Fruit fly (Drosophila melanogaster) whole organism, embryonic: ENCODE measurements around the gene UbcE2H.
A peak's percentile ranks its signal among the peaks of the same experiment; 100 is the strongest.

Source experiments
- Antp ChIP-seq: fragments of 200-800 bp; sonication (Bioruptor generic); optimal IDR thresholded peaks from 3 replicates; lab custom pipeline; 2016; ENCODE audit warnings: missing biosample characterization, missing genetic modification characterization
- Awh ChIP-seq: fragments of 200-800 bp; sonication (Bioruptor generic); IDR thresholded peaks from 2 replicates; pipeline ENCODE4, ENCODE4 v1.3.6; 2022; ENCODE audit warnings: missing biosample characterization, missing genetic modification characterization
- CG10209 ChIP-seq: fragments of 200-800 bp; sonication (Bioruptor generic); optimal IDR thresholded peaks from 3 replicates; lab custom pipeline; 2017; ENCODE audit warnings: missing biosample characterization, mild to moderate bottlenecking, missing genetic modification characterization, missing genetic modification reagents
- CG10543 ChIP-seq: fragments of 200-800 bp; sonication (Bioruptor generic); optimal IDR thresholded peaks from 3 replicates; lab custom pipeline; 2017; ENCODE audit warnings: missing biosample characterization, mild to moderate bottlenecking, missing genetic modification characterization, moderate library complexity
- CG10565 ChIP-seq: fragments of 200-800 bp; sonication (Bioruptor generic); optimal IDR thresholded peaks from 3 replicates; lab custom pipeline; 2016; ENCODE audit warnings: missing biosample characterization, mild to moderate bottlenecking, missing genetic modification characterization
- CG11085 ChIP-seq: fragments of 200-800 bp; sonication (Bioruptor generic); IDR thresholded peaks from 2 replicates; pipeline ENCODE4 v1.3.6; 2022; ENCODE audit warnings: missing biosample characterization, missing genetic modification characterization
- CG11093 ChIP-seq: fragments of 200-800 bp; sonication (Bioruptor generic); IDR thresholded peaks from 3 replicates; pipeline ENCODE4 v1.3.6; 2022; ENCODE audit warnings: missing biosample characterization, missing genetic modification characterization
- CG11504 ChIP-seq: fragments of 200-800 bp; sonication (Bioruptor generic); optimal IDR thresholded peaks from 3 replicates; lab custom pipeline; 2019; ENCODE audit warnings: missing biosample characterization, mild to moderate bottlenecking, missing genetic modification characterization, moderate library complexity
- CG11696 ChIP-seq: fragments of 200-800 bp; sonication (Bioruptor generic); IDR thresholded peaks from 2 replicates; pipeline ENCODE4 v1.3.6; 2022; ENCODE audit warnings: missing biosample characterization, missing genetic modification characterization
- CG12391 ChIP-seq: fragments of 200-800 bp; sonication (Bioruptor generic); optimal IDR thresholded peaks from 3 replicates; lab custom pipeline; 2018; ENCODE audit warnings: missing biosample characterization, mild to moderate bottlenecking, missing genetic modification characterization, moderate library complexity
- CG14441 ChIP-seq: fragments of 200-800 bp; sonication (Bioruptor generic); IDR thresholded peaks from 2 replicates; pipeline ENCODE4 v1.3.6; 2022; ENCODE audit warnings: missing biosample characterization, missing genetic modification characterization
- CG17829 ChIP-seq: fragments of 200-800 bp; optimal IDR thresholded peaks from 2 replicates; lab custom pipeline; 2019; ENCODE audit warnings: missing biosample characterization, mild to moderate bottlenecking, missing genetic modification characterization, moderate library complexity
- CG18011 ChIP-seq: fragments of 200-800 bp; sonication (Bioruptor generic); optimal IDR thresholded peaks from 2 replicates; lab custom pipeline; 2017; ENCODE audit warnings: missing biosample characterization, missing genetic modification characterization, mild to moderate bottlenecking, moderate library complexity, missing genotype
- CG2199 ChIP-seq: fragments of 200-800 bp; sonication (Bioruptor generic); IDR thresholded peaks from 3 replicates; pipeline ENCODE4 v1.3.6; 2022; ENCODE audit warnings: missing biosample characterization, missing genetic modification characterization
- CG31388 ChIP-seq: fragments of 200-800 bp; sonication (Bioruptor generic); optimal IDR thresholded peaks from 2 replicates; lab custom pipeline; 2016; ENCODE audit warnings: missing biosample characterization, missing genetic modification characterization
- CG32772 ChIP-seq: fragments of 200-800 bp; sonication (Bioruptor generic); IDR thresholded peaks from 2 replicates; pipeline ENCODE4 v1.3.6; 2022; ENCODE audit warnings: missing biosample characterization, missing genetic modification characterization
- CG33213 ChIP-seq: fragments of 200-800 bp; sonication (Bioruptor generic); optimal IDR thresholded peaks from 3 replicates; lab custom pipeline; 2016; ENCODE audit warnings: missing biosample characterization, missing genetic modification characterization
- CG4328 ChIP-seq: fragments of 200-800 bp; sonication (Bioruptor generic); optimal IDR thresholded peaks from 3 replicates; lab custom pipeline; 2017; ENCODE audit warnings: missing biosample characterization, missing genetic modification reagents, missing genetic modification characterization
- CG6683 ChIP-seq: fragments of 200-800 bp; sonication (Bioruptor generic); optimal IDR thresholded peaks from 2 replicates; lab custom pipeline; 2017; ENCODE audit warnings: missing biosample characterization, mild to moderate bottlenecking, missing genetic modification characterization, missing genetic modification reagents
- CG8765 ChIP-seq: fragments of 200-800 bp; sonication (Bioruptor generic); IDR thresholded peaks from 2 replicates; pipeline ENCODE4 v1.3.6; 2022; ENCODE audit warnings: missing biosample characterization, missing genetic modification characterization
- CrebB ChIP-seq: fragments of 200-800 bp; sonication (Bioruptor generic); optimal IDR thresholded peaks from 3 replicates; lab custom pipeline; 2018; ENCODE audit warnings: missing biosample characterization, mild to moderate bottlenecking, missing genetic modification characterization
- GATAe ChIP-seq: fragments of 200-800 bp; sonication (Bioruptor generic); conservative IDR thresholded peaks from 2 replicates; pipeline ENCODE4 v1.3.6; 2022; ENCODE audit warnings: missing biosample characterization, missing genetic modification characterization
- Hmr ChIP-seq: fragments of 200-800 bp; sonication (Bioruptor generic); optimal IDR thresholded peaks from 3 replicates; lab custom pipeline; 2017; ENCODE audit warnings: mild to moderate bottlenecking, missing biosample characterization, missing genetic modification reagents, missing genetic modification characterization
- Lhr ChIP-seq: fragments of 200-800 bp; sonication (Bioruptor generic); optimal IDR thresholded peaks from 3 replicates; lab custom pipeline; 2017; ENCODE audit warnings: mild to moderate bottlenecking, missing biosample characterization, missing genetic modification reagents, missing genetic modification characterization
- MBD-R2 ChIP-seq: fragments of 200-800 bp; sonication (Bioruptor generic); IDR thresholded peaks from 2 replicates; pipeline ENCODE4 v1.3.6; 2022; ENCODE audit warnings: missing biosample characterization, missing genetic modification characterization
- Mrtf ChIP-seq: fragments of 200-800 bp; sonication (Bioruptor generic); IDR thresholded peaks from 3 replicates; pipeline ENCODE4 v1.3.6; 2022; ENCODE audit warnings: missing biosample characterization, missing genetic modification characterization
- NC2α ChIP-seq: fragments of 200-800 bp; sonication (Bioruptor generic); optimal IDR thresholded peaks from 2 replicates; lab custom pipeline; 2016; ENCODE audit warnings: missing biosample characterization, missing genetic modification characterization
- NC2β ChIP-seq: fragments of 200-800 bp; sonication (Bioruptor generic); optimal IDR thresholded peaks from 2 replicates; lab custom pipeline; 2016; ENCODE audit warnings: missing biosample characterization, missing genetic modification characterization
- Nf-YA ChIP-seq: fragments of 200-800 bp; sonication (Bioruptor generic); IDR thresholded peaks from 2 replicates; pipeline ENCODE4 v1.3.6; 2022; ENCODE audit warnings: missing biosample characterization, missing genetic modification characterization
- Ravus ChIP-seq: fragments of 200-800 bp; sonication (Bioruptor generic); IDR thresholded peaks from 2 replicates; pipeline ENCODE4 v1.3.6; 2022; ENCODE audit warnings: missing biosample characterization, missing genetic modification characterization
- Ssrp ChIP-seq: fragments of 200-800 bp; sonication (Bioruptor generic); optimal IDR thresholded peaks from 2 replicates; lab custom pipeline; 2018; ENCODE audit warnings: missing biosample characterization, mild to moderate bottlenecking, missing genetic modification characterization, moderate library complexity
- Tbp ChIP-seq: fragments of >200 bp; optimal IDR thresholded peaks from 2 replicates; lab custom pipeline; 2018; ENCODE audit warnings: missing biosample characterization, missing genetic modification characterization
- ato ChIP-seq: fragments of 200-800 bp; sonication (Bioruptor generic); IDR thresholded peaks from 2 replicates; pipeline ENCODE4 v1.3.6; 2022; ENCODE audit warnings: missing biosample characterization, missing genetic modification characterization; ENCODE audit not compliant: partially characterized antibody
- bigmax ChIP-seq: fragments of 200-800 bp; sonication (Bioruptor generic); optimal IDR thresholded peaks from 2 replicates; lab custom pipeline; 2018; ENCODE audit warnings: missing biosample characterization, mild to moderate bottlenecking, missing genetic modification characterization
- chif ChIP-seq, 2 experiments: fragments of 200-800 bp; sonication (Bioruptor generic); optimal IDR thresholded peaks; 3 replicates each; lab custom pipeline; 2016; ENCODE audit warnings: missing biosample characterization in 2 of 2, missing genetic modification characterization in 2 of 2
- croc ChIP-seq: fragments of 200-800 bp; sonication (Bioruptor generic); conservative IDR thresholded peaks from 3 replicates; pipeline ENCODE4 v1.3.6; 2022; ENCODE audit warnings: missing biosample characterization, missing genetic modification characterization
- crol ChIP-seq: fragments of 200-800 bp; sonication (Bioruptor generic); IDR thresholded peaks from 2 replicates; pipeline ENCODE4 v1.3.6; 2022; ENCODE audit warnings: missing biosample characterization, missing genetic modification characterization
- exex ChIP-seq: fragments of 200-800 bp; sonication (Bioruptor generic); optimal IDR thresholded peaks from 4 replicates; lab custom pipeline; 2018; ENCODE audit warnings: missing biosample characterization, mild to moderate bottlenecking, missing genetic modification characterization, moderate library complexity
- fd102C ChIP-seq: fragments of 200-800 bp; sonication (Bioruptor generic); optimal IDR thresholded peaks from 2 replicates; lab custom pipeline; 2018; ENCODE audit warnings: missing biosample characterization, mild to moderate bottlenecking, missing genetic modification characterization, moderate library complexity
- fru ChIP-seq: fragments of >200 bp; optimal IDR thresholded peaks from 2 replicates; lab custom pipeline; 2017
- gcm ChIP-seq: fragments of 200-800 bp; sonication (Bioruptor generic); optimal IDR thresholded peaks from 2 replicates; lab custom pipeline; 2019; ENCODE audit warnings: missing biosample characterization, mild to moderate bottlenecking, missing genetic modification characterization, moderate library complexity
- hth ChIP-seq: fragments of >200 bp; optimal IDR thresholded peaks from 2 replicates; lab custom pipeline; 2017; ENCODE audit warnings: inconsistent platforms
- ind ChIP-seq: fragments of 200-800 bp; sonication (Bioruptor generic); optimal IDR thresholded peaks from 3 replicates; lab custom pipeline; 2016; ENCODE audit warnings: missing biosample characterization, missing genetic modification characterization
- kay ChIP-seq: fragments of 200-800 bp; sonication (Bioruptor generic); optimal IDR thresholded peaks from 2 replicates; lab custom pipeline; 2016; ENCODE audit warnings: missing biosample characterization, missing genetic modification characterization
- onecut ChIP-seq: fragments of 200-800 bp; sonication (Bioruptor generic); IDR thresholded peaks from 2 replicates; pipeline ENCODE4 v1.3.6; 2022; ENCODE audit warnings: missing biosample characterization, missing genetic modification characterization
- otp ChIP-seq: fragments of 200-800 bp; sonication (Bioruptor generic); IDR thresholded peaks from 3 replicates; pipeline ENCODE4, ENCODE4 v1.3.6; 2022; ENCODE audit warnings: missing biosample characterization, missing genetic modification characterization
- pzg ChIP-seq: fragments of 200-800 bp; sonication (Bioruptor generic); optimal IDR thresholded peaks from 3 replicates; lab custom pipeline; 2018; ENCODE audit warnings: missing biosample characterization, mild to moderate bottlenecking, missing genetic modification characterization, moderate library complexity
- slou ChIP-seq: fragments of 200-800 bp; sonication (Bioruptor generic); optimal IDR thresholded peaks from 3 replicates; lab custom pipeline; 2016; ENCODE audit warnings: missing biosample characterization, missing genetic modification characterization
- tna ChIP-seq: fragments of 200-800 bp; sonication (Bioruptor generic); IDR thresholded peaks from 2 replicates; pipeline ENCODE4 v1.3.6; 2022; ENCODE audit warnings: missing biosample characterization, missing genetic modification characterization; ENCODE audit not compliant: partially characterized antibody
- twi ChIP-seq: fragments of 200-800 bp; optimal IDR thresholded peaks from 2 replicates; lab custom pipeline; 2019; ENCODE audit warnings: missing biosample characterization, mild to moderate bottlenecking, missing genetic modification characterization, moderate library complexity
- unpg ChIP-seq: fragments of 200-800 bp; sonication (Bioruptor generic); optimal IDR thresholded peaks from 3 replicates; lab custom pipeline; 2018; ENCODE audit warnings: missing biosample characterization, mild to moderate bottlenecking, missing genetic modification characterization, moderate library complexity
- zf30C ChIP-seq: fragments of 200-800 bp; sonication (Bioruptor generic); optimal IDR thresholded peaks from 3 replicates; lab custom pipeline; 2018; ENCODE audit warnings: missing biosample characterization, mild to moderate bottlenecking, missing genetic modification characterization

UbcE2H gene

dm6 chrX:8093722-8094177 lies at the start of gene UbcE2H (continued):
- TF ChIP-seq GATAe (GFP tag; lab: Robert Waterston, UW) (no peak), ato (no peak), NC2α (GFP tag; lab: Kevin White, UChicago) (no peak), CG12391 (no peak), ind (GFP tag; lab: Kevin White, UChicago) (no peak), pzg (GFP tag; lab: Kevin White, UChicago) (peak; percentile 91), gcm (no peak), CG11085 (GFP tag; lab: Robert Waterston, UW) (no peak), CG4328 (GFP tag; lab: Kevin White, UChicago) (no peak), zf30C (GFP tag; lab: Kevin White, UChicago) (peak; percentile 27), croc (GFP tag; lab: Robert Waterston, UW) (no peak), Hmr (GFP tag; lab: Kevin White, UChicago) (peak; percentile 19), CG33213 (GFP tag; lab: Kevin White, UChicago) (peak; percentile 47), kay (GFP tag; lab: Kevin White, UChicago) (no peak), slou (GFP tag; lab: Kevin White, UChicago) (no peak), fd102C (GFP tag; lab: Kevin White, UChicago) (no peak), Tbp (no peak), CG6683 (GFP tag; lab: Kevin White, UChicago) (no peak), CG31388 (no peak), CG18011 (GFP tag; lab: Kevin White, UChicago) (no peak), exex (no peak), Antp (GFP tag; lab: Kevin White, UChicago) (no peak), CG11093 (GFP tag; lab: Robert Waterston, UW) (no peak), CG10543 (GFP tag; lab: Kevin White, UChicago) (no peak), CrebB (no peak), crol (GFP tag; lab: Robert Waterston, UW) (no peak), CG11696 (GFP tag; lab: Robert Waterston, UW) (no peak), CG14441 (no peak), fru (lab: Kevin White, UChicago) (no peak), bigmax (GFP tag; lab: Kevin White, UChicago) (no peak), hth (no peak), CG10209 (GFP tag; lab: Kevin White, UChicago) (no peak), CG10565 (GFP tag; lab: Kevin White, UChicago) (no peak), tna (GFP tag; lab: Robert Waterston, UW) (no peak), CG32772 (GFP tag; lab: Robert Waterston, UW) (no peak), CG17829 (tag; lab: Kevin White, UChicago) (peak; percentile 5), NC2β (peak; percentile 3), unpg (GFP tag; lab: Kevin White, UChicago) (no peak), Mrtf (no peak), otp (no peak), Lhr (peak; percentile 72), MBD-R2 (peak; percentile 35; the same call in 1 of the 2 replicates), Ssrp (tag; lab: Kevin White, UChicago) (no peak), twi (tag; lab: Kevin White, UChicago) (no peak), CG2199 (no peak), CG11504 (tag; lab: Kevin White, UChicago) (peak; percentile 13), onecut (no peak), Nf-YA (GFP tag; lab: Robert Waterston, UW) (no peak), Ravus (GFP tag; lab: Robert Waterston, UW) (no peak), Awh (no peak), chif (GFP tag; optimal IDR thresholded peaks at IDR 0.05; lab: Kevin White, UChicago) (no peak), CG8765 (no peak)
